Worm (Caenorhabditis elegans) whole organism, L3 larva: ENCODE results near the gene dpy-19.

ENCODE experiments used
- ZK546.5 ChIP-seq: sonication (generic microtip); optimal IDR thresholded peaks from 2 replicates; lab custom pipeline; 2017; ENCODE audit warnings: missing biosample characterization, missing genetic modification characterization
- aly-2 ChIP-seq: fragments of 150-350 bp; optimal IDR thresholded peaks from 2 replicates; lab custom pipeline; 2014; ENCODE audit warnings: missing biosample characterization, missing genetic modification characterization
- ama-1 ChIP-seq: fragments of 150-350 bp; optimal IDR thresholded peaks from 2 replicates; lab custom pipeline; 2018
- ceh-82 ChIP-seq: fragments of 150-350 bp; optimal IDR thresholded peaks from 2 replicates; lab custom pipeline; 2014; ENCODE audit warnings: missing biosample characterization, missing genetic modification characterization
- ceh-9 ChIP-seq: sonication (generic microtip); optimal IDR thresholded peaks from 2 replicates; lab custom pipeline; 2018; ENCODE audit warnings: missing biosample characterization, missing genetic modification characterization
- daf-12 ChIP-seq: fragments of 150-350 bp; optimal IDR thresholded peaks from 2 replicates; lab custom pipeline; 2014; ENCODE audit warnings: missing biosample characterization, missing genetic modification reagents, missing genetic modification characterization
- egl-27 ChIP-seq: sonication (generic microtip); optimal IDR thresholded peaks from 4 replicates; lab custom pipeline; 2017; ENCODE audit warnings: missing biosample characterization, missing genetic modification reagents, missing genetic modification characterization
- egl-5 ChIP-seq: fragments of 150-350 bp; optimal IDR thresholded peaks from 2 replicates; lab custom pipeline; 2017; ENCODE audit warnings: missing biosample characterization, missing genetic modification reagents, missing genetic modification characterization, inconsistent platforms
- elt-1 ChIP-seq: fragments of 150-350 bp; optimal IDR thresholded peaks from 2 replicates; lab custom pipeline; 2014; ENCODE audit warnings: missing biosample characterization, missing genetic modification characterization
- elt-2 ChIP-seq: sonication (generic microtip); optimal IDR thresholded peaks from 2 replicates; lab custom pipeline; 2016; ENCODE audit warnings: missing genetic modification reagents, mild to moderate bottlenecking, missing genetic modification characterization, missing compliant biosample characterization
- eor-1 ChIP-seq, 2 experiments: fragments of 150-350 bp; optimal IDR thresholded peaks; 2 replicates each; lab custom pipeline; 2014 to 2018; ENCODE audit warnings: missing biosample characterization in 2 of 2, missing genetic modification characterization in 2 of 2
- fkh-2 ChIP-seq: fragments of 150-350 bp; optimal IDR thresholded peaks from 2 replicates; lab custom pipeline; 2014; ENCODE audit warnings: missing biosample characterization, missing genetic modification reagents, missing genetic modification characterization
- hmg-11 ChIP-seq: sonication (generic microtip); optimal IDR thresholded peaks from 2 replicates; lab custom pipeline; 2016; ENCODE audit warnings: missing genetic modification characterization, missing compliant biosample characterization
- jun-1 ChIP-seq: fragments of 150-350 bp; optimal IDR thresholded peaks from 2 replicates; lab custom pipeline; 2014; ENCODE audit warnings: missing biosample characterization, missing genetic modification reagents, missing genetic modification characterization
- lin-15B ChIP-seq: fragments of 150-350 bp; optimal IDR thresholded peaks from 2 replicates; lab custom pipeline; 2014; ENCODE audit warnings: missing biosample characterization, missing genetic modification characterization
- lin-39 ChIP-seq: fragments of 150-350 bp; optimal IDR thresholded peaks from 2 replicates; lab custom pipeline; 2018; ENCODE audit warnings: missing biosample characterization, missing genetic modification reagents, missing genetic modification characterization
- lsy-12 ChIP-seq: sonication (generic microtip); optimal IDR thresholded peaks from 2 replicates; lab custom pipeline; 2016; ENCODE audit warnings: mild to moderate bottlenecking, missing genetic modification characterization, missing compliant biosample characterization
- mdl-1 ChIP-seq: fragments of 150-350 bp; optimal IDR thresholded peaks from 2 replicates; lab custom pipeline; 2014; ENCODE audit warnings: missing biosample characterization, missing genetic modification characterization
- mml-1 ChIP-seq: fragments of 150-350 bp; sonication (generic microtip); optimal IDR thresholded peaks from 3 replicates; lab custom pipeline; 2014; ENCODE audit warnings: missing biosample characterization, missing genetic modification characterization
- nfya-1 ChIP-seq: sonication (generic microtip); optimal IDR thresholded peaks from 2 replicates; lab custom pipeline; 2017; ENCODE audit warnings: missing genetic modification characterization, mild to moderate bottlenecking, missing compliant biosample characterization, antibody characterized with exemption, moderate library complexity; ENCODE audit not compliant: insufficient read depth
- nhr-11 ChIP-seq: fragments of 150-350 bp; optimal IDR thresholded peaks from 2 replicates; lab custom pipeline; 2014; ENCODE audit warnings: missing biosample characterization, missing genetic modification characterization
- nhr-12 ChIP-seq: fragments of 150-350 bp; optimal IDR thresholded peaks from 2 replicates; lab custom pipeline; 2014; ENCODE audit warnings: missing biosample characterization, missing genetic modification characterization
- nhr-23 ChIP-seq: fragments of 150-350 bp; optimal IDR thresholded peaks from 2 replicates; lab custom pipeline; 2014; ENCODE audit warnings: missing biosample characterization, missing genetic modification reagents, missing genetic modification characterization
- nhr-237 ChIP-seq: fragments of 150-350 bp; optimal IDR thresholded peaks from 2 replicates; lab custom pipeline; 2014; ENCODE audit warnings: missing biosample characterization, missing genetic modification characterization
- nhr-25 ChIP-seq: sonication (generic microtip); optimal IDR thresholded peaks from 2 replicates; lab custom pipeline; 2017; ENCODE audit warnings: missing biosample characterization, missing genetic modification characterization
- nhr-43 ChIP-seq: sonication (generic microtip); optimal IDR thresholded peaks from 2 replicates; lab custom pipeline; 2016; ENCODE audit warnings: mild to moderate bottlenecking, missing genetic modification characterization, missing compliant biosample characterization; ENCODE audit not compliant: poor library complexity, severe bottlenecking
- nhr-67 ChIP-seq: fragments of 150-350 bp; optimal IDR thresholded peaks from 2 replicates; lab custom pipeline; 2014; ENCODE audit warnings: missing biosample characterization, missing genetic modification characterization
- nhr-76 ChIP-seq: fragments of 150-350 bp; sonication (generic microtip); optimal IDR thresholded peaks from 5 replicates; lab custom pipeline; 2014; ENCODE audit warnings: missing biosample characterization, missing genetic modification characterization
- nhr-77 ChIP-seq: fragments of 150-350 bp; optimal IDR thresholded peaks from 2 replicates; lab custom pipeline; 2014; ENCODE audit warnings: missing biosample characterization, missing genetic modification characterization
- pha-4 ChIP-seq: fragments of 150-350 bp; optimal IDR thresholded peaks from 2 replicates; lab custom pipeline; 2014; ENCODE audit warnings: missing biosample characterization, missing genetic modification reagents, missing genetic modification characterization
- pqm-1 ChIP-seq: fragments of 150-350 bp; optimal IDR thresholded peaks from 2 replicates; lab custom pipeline; 2017; ENCODE audit warnings: missing biosample characterization, missing genetic modification characterization, inconsistent platforms
- skn-1 ChIP-seq: fragments of 150-350 bp; optimal IDR thresholded peaks from 2 replicates; lab custom pipeline; 2014; ENCODE audit warnings: missing biosample characterization, missing genetic modification characterization
- snpc-4 ChIP-seq: fragments of 150-350 bp; optimal IDR thresholded peaks from 2 replicates; lab custom pipeline; 2014; ENCODE audit warnings: missing biosample characterization, missing genetic modification characterization
- tbx-2 ChIP-seq: sonication (generic microtip); optimal IDR thresholded peaks from 2 replicates; lab custom pipeline; 2016; ENCODE audit warnings: mild to moderate bottlenecking, missing genetic modification characterization, missing compliant biosample characterization
- zag-1 ChIP-seq: fragments of 150-350 bp; optimal IDR thresholded peaks from 2 replicates; lab custom pipeline; 2014; ENCODE audit warnings: missing biosample characterization, missing genetic modification characterization
- ztf-11 ChIP-seq: fragments of 150-350 bp; optimal IDR thresholded peaks from 2 replicates; lab custom pipeline; 2014; ENCODE audit warnings: missing biosample characterization, missing genetic modification characterization
- ztf-4 ChIP-seq: fragments of 150-350 bp; optimal IDR thresholded peaks from 2 replicates; lab custom pipeline; 2014; ENCODE audit warnings: missing biosample characterization, missing genetic modification characterization

The dpy-19 gene

ce11 chrIII:8683679-8684263 is 16.5 kb upstream of the dpy-19 start, which contains the start of gene fli-1:
TSS of gene fli-1 (minus strand) at chrIII:8683736.
- TF ChIP-seq lin-15B = peak; percentile 6
- no peak for TF ChIP-seq aly-2
- TF ChIP-seq zag-1 (tag; lab: Kevin White, UChicago) = no peak
- TF ChIP-seq nhr-12 (tag; lab: Kevin White, UChicago) = no peak
- TF ChIP-seq nhr-43 = peak; percentile 3
- peak; percentile 24 for TF ChIP-seq nfya-1
- peak; percentile 14 for TF ChIP-seq snpc-4 (tag; lab: Kevin White, UChicago)
- TF ChIP-seq elt-1 (tag; lab: Kevin White, UChicago) = no peak
- TF ChIP-seq pha-4 (tag; lab: Kevin White, UChicago) = peak; percentile 11

ce11 chrIII:8678371-8678770 is 11.1 kb upstream of the dpy-19 start:
- TF ChIP-seq hmg-11 (tag; lab: Kevin White, UChicago) (peak; percentile 90), nhr-77 (tag; lab: Kevin White, UChicago) (no peak), tbx-2 (tag; lab: Kevin White, UChicago) (peak; percentile 55), eor-1 (tag; optimal IDR thresholded peaks at IDR 0.05; lab: Kevin White, UChicago) (no peak), zag-1 (tag; lab: Kevin White, UChicago) (no peak), ceh-82 (tag; lab: Kevin White, UChicago) (peak; percentile 12), nfya-1 (peak; percentile 71), elt-2 (tag; lab: Kevin White, UChicago) (peak; percentile 15), lsy-12 (tag; lab: Kevin White, UChicago) (peak; percentile 64), skn-1 (tag; lab: Kevin White, UChicago) (peak; percentile 34), mml-1 (tag; lab: Kevin White, UChicago) (no peak), nhr-25 (tag; lab: Kevin White, UChicago) (peak; percentile 51), nhr-43 (peak; percentile 67), pha-4 (tag; lab: Kevin White, UChicago) (peak; percentile 71), jun-1 (tag; lab: Kevin White, UChicago) (peak; percentile 61), ztf-11 (tag; lab: Kevin White, UChicago) (no peak), pqm-1 (tag; lab: Kevin White, UChicago) (peak; percentile 26), ztf-4 (tag; lab: Kevin White, UChicago) (peak; percentile 25), fkh-2 (no peak), aly-2 (no peak), egl-5 (tag; lab: Kevin White, UChicago) (peak; percentile 30), lin-15B (peak; percentile 34), lin-39 (tag; lab: Kevin White, UChicago) (peak; percentile 74), nhr-23 (peak; percentile 61), egl-27 (tag; lab: Kevin White, UChicago) (no peak)

ce11 chrIII:8674980-8675485 is 7.8 kb upstream of the dpy-19 start, which contains the start of gene pgl-2:
TSS of gene pgl-2 (minus strand) at chrIII:8675435.
- TF ChIP-seq mml-1 (tag; lab: Kevin White, UChicago) (no peak), tbx-2 (tag; lab: Kevin White, UChicago) (no peak), ZK546.5 (tag; lab: Kevin White, UChicago) (no peak), nhr-237 (tag; lab: Kevin White, UChicago) (no peak), pha-4 (tag; lab: Kevin White, UChicago) (no peak)
- TF ChIP-seq, all 47 proteins: peak for 0

- TF ChIP-seq nhr-76 (tag; lab: Kevin White, UChicago) = no peak
- no peak for TF ChIP-seq nhr-67 (tag; lab: Kevin White, UChicago)
- TF ChIP-seq nhr-25 (tag; lab: Kevin White, UChicago) = peak; percentile 9
- TF ChIP-seq hmg-11 (tag; lab: Kevin White, UChicago) = peak; percentile 19
- TF ChIP-seq ceh-9 = no peak
Measured at ce11 chrIII:8668717-8669116, 1.4 kb upstream of the dpy-19 start.

- TF ChIP-seq mml-1 (tag; lab: Kevin White, UChicago) (no peak), elt-2 (tag; lab: Kevin White, UChicago) (no peak), ZK546.5 (tag; lab: Kevin White, UChicago) (no peak), nfya-1 (no peak), ama-1 (lab: Kevin White, UChicago) (no peak), mdl-1 (tag; lab: Kevin White, UChicago) (no peak), nhr-25 (tag; lab: Kevin White, UChicago) (no peak), elt-1 (tag; lab: Kevin White, UChicago) (no peak), nhr-11 (no peak), jun-1 (tag; lab: Kevin White, UChicago) (no peak), nhr-23 (no peak), zag-1 (tag; lab: Kevin White, UChicago) (no peak), ceh-9 (no peak), daf-12 (tag; lab: Kevin White, UChicago) (no peak), lin-15B (no peak)
Measured at ce11 chrIII:8664897-8665388, 2.3 kb downstream of the dpy-19 start, which contains the start of gene F22B7.1. TSS of gene F22B7.1 (plus strand) at chrIII:8665338.
